Worm (Caenorhabditis elegans) whole organism, late embryonic: ENCODE measurements around the gene F54D10.8.

Experiments used
- C08G9.2 ChIP-seq: sonication (generic microtip); optimal IDR thresholded peaks from 2 replicates; lab custom pipeline; 2016; ENCODE audit warnings: mild to moderate bottlenecking, missing genetic modification characterization, moderate library complexity, missing compliant biosample characterization
- F13H6.1 ChIP-seq: sonication (generic microtip); optimal IDR thresholded peaks from 2 replicates; lab custom pipeline; 2016; ENCODE audit warnings: missing genetic modification characterization, missing compliant biosample characterization
- K02D7.2 ChIP-seq: sonication (generic microtip); optimal IDR thresholded peaks from 2 replicates; lab custom pipeline; 2017; ENCODE audit warnings: mild to moderate bottlenecking, missing genetic modification characterization, missing compliant biosample characterization
- T23F11.4 ChIP-seq: fragments of 200-800 bp; sonication (Bioruptor generic); optimal IDR thresholded peaks from 2 replicates; lab custom pipeline; 2018; ENCODE audit warnings: mild to moderate bottlenecking, missing genetic modification characterization, missing compliant biosample characterization
- Y22D7AL.16 ChIP-seq: sonication (generic microtip); optimal IDR thresholded peaks from 2 replicates; lab custom pipeline; 2016; ENCODE audit warnings: missing genetic modification characterization, missing compliant biosample characterization
- ahr-1 ChIP-seq: sonication (generic microtip); optimal IDR thresholded peaks from 2 replicates; lab custom pipeline; 2016; ENCODE audit warnings: missing genetic modification characterization, missing compliant biosample characterization
- ceh-18 ChIP-seq: sonication (generic microtip); optimal IDR thresholded peaks from 2 replicates; lab custom pipeline; 2016; ENCODE audit warnings: missing genetic modification characterization, missing compliant biosample characterization
- ceh-19 ChIP-seq: fragments of 200-800 bp; sonication (Bioruptor generic); optimal IDR thresholded peaks from 2 replicates; lab custom pipeline; 2018; ENCODE audit warnings: mild to moderate bottlenecking, missing genetic modification characterization, missing compliant biosample characterization
- ceh-34 ChIP-seq: sonication (generic microtip); optimal IDR thresholded peaks from 2 replicates; lab custom pipeline; 2016; ENCODE audit warnings: mild to moderate bottlenecking, missing genetic modification characterization, missing compliant biosample characterization
- ceh-6 ChIP-seq: fragments of 200-800 bp; sonication (Bioruptor generic); optimal IDR thresholded peaks from 2 replicates; lab custom pipeline; 2018; ENCODE audit warnings: mild to moderate bottlenecking, missing genetic modification characterization, missing compliant biosample characterization
- che-1 ChIP-seq: sonication (generic microtip); optimal IDR thresholded peaks from 2 replicates; lab custom pipeline; 2016; ENCODE audit warnings: mild to moderate bottlenecking, missing genetic modification characterization, missing compliant biosample characterization
- dmd-4 ChIP-seq: sonication (generic microtip); optimal IDR thresholded peaks from 2 replicates; lab custom pipeline; 2016; ENCODE audit warnings: borderline replicate concordance, missing genetic modification characterization, missing compliant biosample characterization
- elt-2 ChIP-seq: sonication (generic microtip); optimal IDR thresholded peaks from 2 replicates; lab custom pipeline; 2016; ENCODE audit warnings: missing genetic modification reagents, missing genetic modification characterization, missing compliant biosample characterization
- elt-4 ChIP-seq: sonication (generic microtip); optimal IDR thresholded peaks from 2 replicates; lab custom pipeline; 2016; ENCODE audit warnings: missing genetic modification characterization, missing compliant biosample characterization
- eyg-1 ChIP-seq: sonication (generic microtip); optimal IDR thresholded peaks from 2 replicates; lab custom pipeline; 2016; ENCODE audit warnings: missing genotype, missing genetic modification characterization, missing compliant biosample characterization
- fax-1 ChIP-seq: sonication (generic microtip); optimal IDR thresholded peaks from 2 replicates; lab custom pipeline; 2016; ENCODE audit warnings: missing genotype, missing genetic modification characterization, missing compliant biosample characterization
- fkh-6 ChIP-seq: sonication (generic microtip); optimal IDR thresholded peaks from 2 replicates; lab custom pipeline; 2016; ENCODE audit warnings: missing genetic modification characterization, missing compliant biosample characterization
- hlh-15 ChIP-seq: sonication (generic microtip); optimal IDR thresholded peaks from 2 replicates; lab custom pipeline; 2016; ENCODE audit warnings: missing genetic modification characterization, missing compliant biosample characterization
- lim-6 ChIP-seq: sonication (generic microtip); optimal IDR thresholded peaks from 2 replicates; lab custom pipeline; 2016; ENCODE audit warnings: missing genetic modification characterization, missing compliant biosample characterization
- lin-11 ChIP-seq: fragments of 200-800 bp; sonication (Bioruptor generic); optimal IDR thresholded peaks from 2 replicates; lab custom pipeline; 2018; ENCODE audit warnings: mild to moderate bottlenecking, missing genetic modification characterization, missing compliant biosample characterization
- madf-2 ChIP-seq: sonication (generic microtip); optimal IDR thresholded peaks from 2 replicates; lab custom pipeline; 2017; ENCODE audit warnings: missing genetic modification characterization, missing compliant biosample characterization
- mec-3 ChIP-seq: sonication (generic microtip); optimal IDR thresholded peaks from 2 replicates; lab custom pipeline; 2016; ENCODE audit warnings: borderline replicate concordance, missing genetic modification characterization, missing compliant biosample characterization
- nfya-1 ChIP-seq: sonication (generic microtip); optimal IDR thresholded peaks from 2 replicates; lab custom pipeline; 2017; ENCODE audit warnings: missing genetic modification characterization, mild to moderate bottlenecking, missing compliant biosample characterization, antibody characterized with exemption, moderate library complexity
- npax-4 ChIP-seq: sonication (generic microtip); optimal IDR thresholded peaks from 2 replicates; lab custom pipeline; 2016; ENCODE audit warnings: missing genetic modification characterization, missing compliant biosample characterization
- pag-3 ChIP-seq: sonication (generic microtip); optimal IDR thresholded peaks from 2 replicates; lab custom pipeline; 2016; ENCODE audit warnings: missing compliant biosample characterization, missing genetic modification characterization, borderline replicate concordance
- pha-2 ChIP-seq: sonication (generic microtip); optimal IDR thresholded peaks from 2 replicates; lab custom pipeline; 2017; ENCODE audit warnings: mild to moderate bottlenecking, missing genetic modification characterization, missing compliant biosample characterization
- pha-4 ChIP-seq: fragments of 150-350 bp; optimal IDR thresholded peaks from 2 replicates; lab custom pipeline; 2018; ENCODE audit warnings: missing biosample characterization, missing genetic modification reagents, missing genetic modification characterization
- pqm-1 ChIP-seq: sonication (generic microtip); optimal IDR thresholded peaks from 2 replicates; lab custom pipeline; 2016; ENCODE audit warnings: missing genetic modification characterization, missing compliant biosample characterization
- ref-2 ChIP-seq: sonication (generic microtip); optimal IDR thresholded peaks from 2 replicates; lab custom pipeline; 2016; ENCODE audit warnings: missing genetic modification characterization, missing compliant biosample characterization
- rnt-1 ChIP-seq: sonication (generic microtip); optimal IDR thresholded peaks from 2 replicates; lab custom pipeline; 2016; ENCODE audit warnings: missing genetic modification characterization, missing compliant biosample characterization
- sox-4 ChIP-seq: sonication (generic microtip); optimal IDR thresholded peaks from 2 replicates; lab custom pipeline; 2017; ENCODE audit warnings: mild to moderate bottlenecking, missing genetic modification characterization, inconsistent platforms, missing compliant biosample characterization
- syd-9 ChIP-seq: sonication (generic microtip); optimal IDR thresholded peaks from 2 replicates; lab custom pipeline; 2016; ENCODE audit warnings: mild to moderate bottlenecking, missing genetic modification characterization, moderate library complexity, missing compliant biosample characterization
- tbx-7 ChIP-seq: sonication (generic microtip); optimal IDR thresholded peaks from 2 replicates; lab custom pipeline; 2016; ENCODE audit warnings: missing genotype, missing genetic modification characterization, missing compliant biosample characterization
- unc-42 ChIP-seq: sonication (generic microtip); optimal IDR thresholded peaks from 2 replicates; lab custom pipeline; 2016; ENCODE audit warnings: missing genotype, missing genetic modification characterization, missing compliant biosample characterization
- unc-55 ChIP-seq: sonication (generic microtip); optimal IDR thresholded peaks from 2 replicates; lab custom pipeline; 2017; ENCODE audit warnings: missing biosample characterization, missing genetic modification reagents, missing genetic modification characterization
- ztf-16 ChIP-seq: sonication (generic microtip); optimal IDR thresholded peaks from 2 replicates; lab custom pipeline; 2017; ENCODE audit warnings: missing genetic modification characterization, missing compliant biosample characterization

F54D10.8 gene

ce11 chrII:3846028-3846427, 18.3 kb upstream of the F54D10.8 start, which contains the start of gene C17A2.2:
C17A2.2 (plus strand) TSS chrII:3846328.
- TF ChIP-seq ceh-6 (GFP tag; lab: Kevin White, UChicago): no peak
- no peak for TF ChIP-seq lim-6
- no peak for TF ChIP-seq nfya-1 (tag; lab: Kevin White, UChicago)
- no peak for TF ChIP-seq pqm-1 (tag; lab: Kevin White, UChicago)
- TF ChIP-seq unc-55 (GFP tag; lab: Kevin White, UChicago): no peak
- no peak for TF ChIP-seq elt-4 (tag; lab: Kevin White, UChicago)
- no peak for TF ChIP-seq ceh-19 (GFP tag; lab: Kevin White, UChicago)
- no peak for TF ChIP-seq elt-2 (tag; lab: Kevin White, UChicago)
- no peak for TF ChIP-seq F13H6.1
- TF ChIP-seq eyg-1 (tag; lab: Kevin White, UChicago): no peak
- TF ChIP-seq che-1 (tag; lab: Kevin White, UChicago): no peak
- no peak for TF ChIP-seq pag-3 (tag; lab: Kevin White, UChicago)
- TF ChIP-seq ceh-34 (tag; lab: Kevin White, UChicago): no peak
- TF ChIP-seq npax-4 (tag; lab: Kevin White, UChicago): no peak
- no peak for TF ChIP-seq pha-2 (tag; lab: Kevin White, UChicago)
- TF ChIP-seq tbx-7: no peak
- TF ChIP-seq K02D7.2 (tag; lab: Kevin White, UChicago): no peak
- TF ChIP-seq ref-2 (tag; lab: Kevin White, UChicago): no peak
- TF ChIP-seq fkh-6 (tag; lab: Kevin White, UChicago): no peak
- TF ChIP-seq dmd-4 (tag; lab: Kevin White, UChicago): no peak

DNA sequence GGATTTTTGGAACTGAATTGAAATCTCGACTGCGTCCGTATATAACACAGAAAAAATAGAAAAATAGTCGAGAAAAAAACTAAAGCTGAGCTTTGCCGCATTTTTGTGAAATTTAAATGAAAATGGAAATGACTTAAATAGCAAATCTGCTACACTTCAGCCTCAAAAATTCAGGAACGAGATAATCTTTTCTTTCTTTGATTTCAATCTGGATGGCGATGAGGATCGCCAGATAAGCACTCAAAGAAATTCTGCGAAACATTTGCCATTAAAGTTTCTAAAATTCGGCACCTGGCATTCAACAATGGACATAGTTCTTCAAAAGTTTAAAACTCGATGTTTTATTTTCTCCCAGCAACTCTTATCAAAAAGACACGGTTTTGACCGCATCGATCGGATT, 15.6 kb upstream of the F54D10.8 start, which contains the start of the genes C17A2.7 and C17A2.3:
TSS of gene C17A2.7 (minus strand) at position 101 of the 400 bp plus-strand sequence.
TSS of gene C17A2.3 (plus strand) at position 305 of the 400 bp plus-strand sequence.
- TF ChIP-seq mec-3: no peak
- no peak for TF ChIP-seq tbx-7
- no peak for TF ChIP-seq dmd-4 (tag; lab: Kevin White, UChicago)
- TF ChIP-seq ceh-19 (GFP tag; lab: Kevin White, UChicago): no peak
- TF ChIP-seq ahr-1 (tag; lab: Kevin White, UChicago): no peak
- no peak for TF ChIP-seq sox-4
- no peak for TF ChIP-seq hlh-15 (tag; lab: Kevin White, UChicago)
- TF ChIP-seq pha-4 (tag; lab: Kevin White, UChicago): no peak
- TF ChIP-seq nfya-1 (tag; lab: Kevin White, UChicago): no peak
- TF ChIP-seq F13H6.1: no peak
- no peak for TF ChIP-seq ceh-18 (tag; lab: Kevin White, UChicago)
- TF ChIP-seq ztf-16 (tag; lab: Kevin White, UChicago): no peak

DNA sequence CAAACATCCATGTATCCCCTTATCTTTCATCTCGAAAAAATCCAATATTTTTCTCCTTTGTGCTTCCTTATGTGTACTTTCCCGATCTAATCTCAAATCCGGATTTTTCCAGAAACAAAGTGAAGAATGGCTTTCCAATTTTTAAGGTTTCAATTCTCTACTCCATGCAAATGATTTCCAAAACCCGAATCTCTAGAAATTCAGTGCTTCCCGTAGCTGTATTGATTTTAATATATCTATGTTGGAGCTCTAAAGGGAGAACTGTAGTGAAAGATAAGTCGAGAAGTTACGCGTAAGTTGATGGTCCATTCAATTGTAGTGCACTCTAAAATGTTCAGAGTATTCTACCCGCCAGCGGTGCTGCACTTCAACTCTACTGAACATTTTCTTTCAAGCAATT, 11.9 kb upstream of the F54D10.8 start, which contains the start of gene C17A2.4:
TSS of gene C17A2.4 (plus strand) at position 301 of the 400 bp plus-strand sequence.
- TF ChIP-seq lin-11 (tag; lab: Kevin White, UChicago) (no peak), che-1 (tag; lab: Kevin White, UChicago) (no peak), elt-4 (tag; lab: Kevin White, UChicago) (no peak), T23F11.4 (no peak), elt-2 (tag; lab: Kevin White, UChicago) (no peak), syd-9 (tag; lab: Kevin White, UChicago) (no peak), fax-1 (no peak), unc-42 (tag; lab: Kevin White, UChicago) (no peak), Y22D7AL.16 (tag; lab: Kevin White, UChicago) (no peak), madf-2 (tag; lab: Kevin White, UChicago) (no peak), pha-4 (tag; lab: Kevin White, UChicago) (no peak)

ce11 chrII:3835915-3836314, 8.2 kb upstream of the F54D10.8 start, which contains the start of gene oac-4:
oac-4 (minus strand) TSS chrII:3836015.
- TF ChIP-seq K02D7.2 (tag; lab: Kevin White, UChicago) (no peak), fkh-6 (tag; lab: Kevin White, UChicago) (no peak), rnt-1 (no peak), C08G9.2 (no peak), mec-3 (no peak), T23F11.4 (no peak)
